Fruit fly (Drosophila melanogaster) whole organism, embryonic: Measurements from ENCODE around the gene Drice.

ENCODE experiments used
- Atf-2 ChIP-seq: fragments of 200-800 bp; sonication (Bioruptor generic); optimal IDR thresholded peaks from 2 replicates; lab custom pipeline; 2016; ENCODE audit warnings: missing biosample characterization, missing genetic modification characterization
- Atf6 ChIP-seq: fragments of 200-800 bp; sonication (Bioruptor generic); IDR thresholded peaks from 2 replicates; pipeline ENCODE4 v1.3.6; 2022; ENCODE audit warnings: missing biosample characterization, missing genetic modification characterization

DNA sequence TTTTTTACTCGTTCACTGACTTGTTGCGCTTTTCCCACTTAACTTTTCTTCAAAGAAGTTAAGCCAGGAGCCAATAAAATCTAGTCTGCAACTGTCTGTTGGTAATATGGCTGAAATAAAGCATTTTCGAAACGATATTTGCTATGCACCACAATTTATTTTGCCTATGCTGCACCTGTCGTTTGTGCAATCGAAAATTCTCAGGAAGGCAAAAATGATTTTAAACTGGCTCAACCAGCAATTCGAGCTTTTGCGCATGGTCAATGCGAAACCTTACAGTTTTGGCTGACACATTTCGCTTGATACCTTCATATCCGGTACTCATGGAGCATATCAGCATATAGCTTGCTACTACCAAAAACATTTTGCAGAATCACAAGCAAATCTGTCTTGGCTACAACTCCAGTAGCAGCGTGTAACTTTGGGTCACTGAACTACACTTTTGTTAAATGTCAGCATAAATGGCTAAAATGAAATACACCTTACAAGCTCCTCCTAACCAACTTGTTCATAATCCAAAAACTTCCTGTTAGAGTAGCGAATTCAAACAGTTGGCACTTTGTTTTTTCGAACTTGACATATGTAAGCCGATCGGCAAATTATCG, 40.4 kb downstream of the Drice start:
- TF ChIP-seq Atf6 (GFP tag; lab: Robert Waterston, UW) (no peak), Atf-2 (GFP tag; lab: Kevin White, UChicago) (no peak)
